Fruit fly (Drosophila melanogaster): ENCODE data around the gene CG1607.

The CG1607 gene

DNA sequence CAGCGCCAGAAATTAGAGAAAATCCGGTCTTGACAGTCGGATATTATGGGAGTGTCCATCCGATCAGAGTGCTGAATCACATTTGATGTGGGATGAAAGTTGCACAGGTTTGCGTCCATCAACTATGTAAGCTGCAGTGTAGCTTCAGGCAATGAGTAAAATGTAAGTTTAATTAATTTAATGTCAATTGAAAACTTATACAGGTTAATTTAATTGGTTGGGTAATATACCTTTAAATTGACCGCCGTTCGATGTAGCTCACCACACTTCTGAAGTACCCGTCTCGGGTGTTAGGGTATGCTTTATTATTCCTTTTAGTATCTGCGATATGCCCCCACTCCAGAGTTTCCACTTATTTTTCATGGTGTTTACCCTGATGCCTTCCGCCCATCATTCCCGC, 42.5 kb downstream of the CG1607 start:
- no peak for TF ChIP-seq CG33017 (tag; optimal IDR thresholded peaks at IDR 0.05)
- TF ChIP-seq CG14711 (tag; optimal IDR thresholded peaks at IDR 0.05) = no peak
- TF ChIP-seq CG7101 (tag; optimal IDR thresholded peaks at IDR 0.05) = no peak
- no peak for TF ChIP-seq bab1 (GFP tag; optimal IDR thresholded peaks at IDR 0.05)
- TF ChIP-seq ovo (GFP tag; optimal IDR thresholded peaks at IDR 0.05) = no peak

DNA sequence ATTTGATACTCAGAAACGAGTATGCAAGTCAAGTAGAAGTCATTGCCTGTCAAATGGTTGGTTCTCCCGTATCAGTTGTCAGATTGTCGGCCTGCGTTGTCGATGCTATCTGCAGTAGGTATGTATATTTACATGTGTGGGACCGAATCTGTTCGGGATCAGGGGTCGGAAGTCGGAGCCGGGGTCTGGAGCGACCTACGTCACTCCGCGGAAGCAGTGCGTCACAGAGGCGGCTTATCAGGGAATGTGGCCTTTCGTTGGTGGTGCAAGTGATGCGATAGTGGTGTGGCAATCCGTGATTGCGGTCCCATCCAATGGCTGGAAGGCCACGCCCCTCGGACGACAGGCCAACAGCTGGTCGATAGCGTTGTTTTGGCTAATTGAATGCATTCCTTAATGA, 53.7 kb downstream of the CG1607 start:
- TF ChIP-seq cic (GFP tag; optimal IDR thresholded peaks at IDR 0.05) = peak; percentile 7
- no peak for TF ChIP-seq bab1 (GFP tag; optimal IDR thresholded peaks at IDR 0.05)

DNA sequence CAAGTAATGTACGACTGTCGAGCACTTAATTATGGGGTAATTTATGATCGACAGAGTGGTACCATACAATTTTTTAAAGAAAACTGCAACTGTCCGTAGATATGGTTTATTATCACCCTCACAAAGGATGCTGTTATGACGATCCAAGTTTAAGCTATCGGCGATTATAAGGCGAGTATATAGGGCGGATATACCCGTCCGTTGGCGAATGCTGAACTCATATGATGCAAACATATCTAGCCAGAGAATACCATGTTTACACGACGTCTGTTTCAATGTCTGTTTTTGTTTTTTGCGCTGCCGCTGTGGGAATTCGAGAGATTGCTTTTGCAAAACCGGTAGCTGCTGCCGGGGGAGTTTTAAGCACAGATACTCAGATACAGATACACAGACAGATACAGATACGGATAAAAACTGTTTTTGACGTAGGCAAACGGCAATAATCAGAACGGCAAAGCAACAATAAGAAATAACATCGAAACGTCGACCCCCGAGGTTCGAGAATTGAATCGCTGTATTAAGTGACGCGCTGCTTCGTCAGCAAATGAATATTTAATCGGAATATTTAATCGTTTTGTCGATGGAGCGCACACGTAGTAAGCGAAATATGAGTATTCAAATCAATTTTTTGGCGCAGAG, 55.6 kb downstream of the CG1607 start:
- TF ChIP-seq tj (GFP tag; optimal IDR thresholded peaks at IDR 0.05) = peak; percentile 74
- no peak for TF ChIP-seq CG11617 (GFP tag; optimal IDR thresholded peaks at IDR 0.05)

DNA sequence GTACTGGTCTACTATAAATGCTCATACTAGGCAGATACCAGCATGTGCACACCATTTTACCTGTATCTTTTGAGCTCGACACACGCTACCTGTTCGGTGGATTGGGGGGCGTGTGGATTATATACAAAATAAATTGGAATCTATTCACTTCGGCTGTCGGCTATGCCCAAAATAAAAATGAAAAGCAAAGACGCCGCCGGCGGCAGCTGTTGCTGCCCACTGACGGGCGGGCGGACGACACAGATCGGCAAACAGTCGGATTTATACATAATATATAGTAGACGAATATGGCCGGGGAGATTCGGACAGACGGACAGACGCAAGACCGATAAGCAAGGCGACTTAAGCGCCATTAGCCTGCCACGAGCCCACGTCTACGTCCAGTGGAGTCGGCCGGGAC, 56.9 kb downstream of the CG1607 start:
- TF ChIP-seq CG33017 (tag; optimal IDR thresholded peaks at IDR 0.05) = no peak
- no peak for TF ChIP-seq kay (GFP tag; ENCODE audit: borderline replicate concordance)
- no peak for TF ChIP-seq pad (GFP tag; optimal IDR thresholded peaks at IDR 0.05)
- TF ChIP-seq cnc (optimal IDR thresholded peaks at IDR 0.05) = no peak
- TF ChIP-seq Clk (GFP tag; optimal IDR thresholded peaks at IDR 0.05) = no peak

DNA sequence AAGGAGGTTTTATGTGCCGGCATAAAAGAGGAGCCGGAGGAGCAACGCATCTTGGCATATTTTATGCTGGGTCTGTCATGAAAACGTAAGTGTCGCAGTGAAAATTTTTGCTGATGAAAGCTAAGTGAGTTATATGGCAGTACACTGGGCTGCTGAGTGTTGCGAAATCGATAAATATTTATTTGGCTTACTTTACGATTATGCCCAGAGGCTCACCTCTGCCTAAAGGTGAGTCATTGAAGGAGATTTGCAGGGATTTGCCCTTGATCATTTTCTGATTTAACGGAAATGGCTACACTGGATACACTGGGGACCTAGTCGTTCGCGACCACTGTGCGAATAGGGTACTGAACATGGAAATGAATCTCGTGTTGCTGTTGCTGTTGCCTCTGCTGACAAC, 58.1 kb downstream of the CG1607 start:
- TF ChIP-seq CG14711 (tag; optimal IDR thresholded peaks at IDR 0.05) (no peak), cic (GFP tag; optimal IDR thresholded peaks at IDR 0.05) (no peak), tj (GFP tag; optimal IDR thresholded peaks at IDR 0.05) (peak; percentile 64)

DNA sequence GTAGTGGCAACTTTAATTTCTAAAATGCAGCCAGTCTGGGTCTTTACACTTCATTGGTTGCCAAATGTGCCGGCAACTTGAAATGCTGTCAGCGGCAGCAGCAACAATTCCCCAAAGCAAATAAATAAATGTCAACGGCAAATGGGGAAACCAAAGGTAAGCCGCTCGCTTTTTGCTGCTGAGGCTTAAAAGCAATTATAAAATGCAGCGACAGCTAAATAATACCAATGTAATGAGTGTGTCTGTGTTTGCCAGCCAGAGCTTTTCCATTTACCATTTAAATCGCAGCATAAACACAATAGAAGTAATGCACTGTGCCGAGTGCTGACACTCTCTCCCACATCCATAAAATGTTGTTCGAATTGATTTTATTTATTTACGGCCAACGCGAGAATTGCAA, 58.7 kb downstream of the CG1607 start:
- TF ChIP-seq Crg-1 (GFP tag; optimal IDR thresholded peaks at IDR 0.05) (no peak), cnc (optimal IDR thresholded peaks at IDR 0.05) (no peak), tj (GFP tag; optimal IDR thresholded peaks at IDR 0.05) (peak; percentile 93), CG33017 (tag; optimal IDR thresholded peaks at IDR 0.05) (no peak), CG1620 (GFP tag; optimal IDR thresholded peaks at IDR 0.05) (no peak), Clk (GFP tag; optimal IDR thresholded peaks at IDR 0.05) (no peak)

Measured in whole organism, adult.